Worm (Caenorhabditis elegans) whole organism, L4 larva: Measurements from ENCODE around the gene soc-1.

Source experiments
- F26F4.8 ChIP-seq: fragments of 200-800 bp; sonication (Bioruptor generic); conservative IDR thresholded peaks from 2 replicates; pipeline ENCODE4 v1.3.6; 2022; ENCODE audit warnings: missing genetic modification characterization, missing compliant biosample characterization
- R02D3.7 ChIP-seq: fragments of 150-350 bp; sonication (generic microtip); optimal IDR thresholded peaks from 3 replicates; lab custom pipeline; 2014; ENCODE audit warnings: missing biosample characterization, missing genetic modification characterization
- T26A8.4 ChIP-seq: fragments of 200-800 bp; sonication (Bioruptor generic); IDR thresholded peaks from 2 replicates; pipeline ENCODE4 v1.3.6; 2022; ENCODE audit warnings: missing genetic modification characterization, missing compliant biosample characterization
- Y105C5A.15 ChIP-seq: fragments of 200-800 bp; sonication (Bioruptor generic); IDR thresholded peaks from 2 replicates; pipeline ENCODE4 v1.3.6; 2022; ENCODE audit warnings: missing genetic modification characterization, missing compliant biosample characterization
- Y5F2A.4 ChIP-seq: fragments of 200-800 bp; sonication (Bioruptor generic); optimal IDR thresholded peaks from 2 replicates; lab custom pipeline; 2018; ENCODE audit warnings: mild to moderate bottlenecking, missing genetic modification characterization, missing compliant biosample characterization
- aha-1 ChIP-seq: fragments of 150-350 bp; peaks from one replicate; lab custom pipeline; 2014; ENCODE audit warnings: missing biosample characterization, missing genetic modification characterization
- ama-1 ChIP-seq: fragments of 150-350 bp; optimal IDR thresholded peaks from 2 replicates; lab custom pipeline; 2014; ENCODE audit warnings: inconsistent platforms, mixed read lengths
- attf-4 ChIP-seq: sonication (generic microtip); optimal IDR thresholded peaks from 3 replicates; lab custom pipeline; 2017; ENCODE audit warnings: missing biosample characterization, missing genetic modification characterization
- ceh-32 ChIP-seq: sonication (generic microtip); optimal IDR thresholded peaks from 2 replicates; lab custom pipeline; 2016; ENCODE audit warnings: mild to moderate bottlenecking, missing genetic modification characterization, missing compliant biosample characterization; ENCODE audit not compliant: poor library complexity
- ceh-44 ChIP-seq: fragments of 200-800 bp; sonication (Bioruptor generic); IDR thresholded peaks from 2 replicates; pipeline ENCODE4 v1.3.6; 2022; ENCODE audit warnings: missing genetic modification reagents, missing genetic modification characterization, missing compliant biosample characterization
- daf-12 ChIP-seq: fragments of 150-350 bp; optimal IDR thresholded peaks from 2 replicates; lab custom pipeline; 2014; ENCODE audit warnings: missing biosample characterization, missing genetic modification reagents, missing genetic modification characterization
- daf-16 ChIP-seq, 3 experiments: sonication (generic microtip); optimal IDR thresholded peaks; 2 replicates each; lab custom pipeline; 2016 to 2017; ENCODE audit warnings: missing genetic modification characterization in 3 of 3, missing genetic modification reagents in 3 of 3, mild to moderate bottlenecking in 2 of 3, missing compliant biosample characterization in 2 of 3, missing biosample characterization in 1 of 3, moderate library complexity in 1 of 3
- dmd-6 ChIP-seq: fragments of 200-800 bp; sonication (Bioruptor generic); IDR thresholded peaks from 2 replicates; pipeline ENCODE4 v1.3.6; 2022; ENCODE audit warnings: missing genetic modification reagents, missing genetic modification characterization, missing compliant biosample characterization
- dmd-8 ChIP-seq: fragments of 200-800 bp; sonication (Bioruptor generic); IDR thresholded peaks from 2 replicates; pipeline ENCODE4 v1.3.6; 2022; ENCODE audit warnings: missing genetic modification characterization, missing compliant biosample characterization
- dmd-9 ChIP-seq: fragments of 200-800 bp; sonication (Bioruptor generic); IDR thresholded peaks from 2 replicates; pipeline ENCODE4 v1.3.6; 2022; ENCODE audit warnings: missing genetic modification reagents, missing genetic modification characterization, missing compliant biosample characterization
- dve-1 ChIP-seq: sonication (generic microtip); optimal IDR thresholded peaks from 2 replicates; lab custom pipeline; 2017; ENCODE audit warnings: antibody characterized with exemption, mild to moderate bottlenecking, missing genetic modification characterization, missing compliant biosample characterization; ENCODE audit not compliant: insufficient read depth
- egl-27 ChIP-seq: sonication (generic microtip); optimal IDR thresholded peaks from 3 replicates; lab custom pipeline; 2017; ENCODE audit warnings: missing biosample characterization, missing genetic modification reagents, missing genetic modification characterization
- egl-43 ChIP-seq: fragments of 200-800 bp; sonication (Bioruptor generic); IDR thresholded peaks from 2 replicates; pipeline ENCODE4 v1.3.6; 2022; ENCODE audit warnings: missing genetic modification reagents, missing genetic modification characterization, missing compliant biosample characterization
- gei-8 ChIP-seq: fragments of 200-800 bp; sonication (Bioruptor generic); optimal IDR thresholded peaks from 2 replicates; lab custom pipeline; 2018; ENCODE audit warnings: mild to moderate bottlenecking, missing genetic modification characterization, missing compliant biosample characterization
- hif-1 ChIP-seq, 2 experiments: sonication (generic microtip); optimal IDR thresholded peaks; 2 replicates each; lab custom pipeline; 2016 to 2017; ENCODE audit warnings: missing compliant biosample characterization in 2 of 2, missing genetic modification characterization in 2 of 2, missing genetic modification reagents in 2 of 2, missing genotype in 2 of 2, mild to moderate bottlenecking in 1 of 2
- hlh-30 ChIP-seq: sonication (generic microtip); optimal IDR thresholded peaks from 2 replicates; lab custom pipeline; 2017; ENCODE audit warnings: antibody characterized with exemption, mild to moderate bottlenecking, missing genetic modification characterization, missing compliant biosample characterization; ENCODE audit not compliant: insufficient read depth
- hmg-1.1 ChIP-seq: fragments of 200-800 bp; sonication (Bioruptor generic); IDR thresholded peaks from 2 replicates; pipeline ENCODE4 v1.3.6; 2022; ENCODE audit warnings: missing genetic modification reagents, missing genetic modification characterization, missing compliant biosample characterization
- jun-1 ChIP-seq: fragments of 150-350 bp; optimal IDR thresholded peaks from 2 replicates; lab custom pipeline; 2014; ENCODE audit warnings: missing biosample characterization, missing genetic modification reagents, missing genetic modification characterization
- lim-7 ChIP-seq: fragments of 200-800 bp; sonication (Bioruptor generic); IDR thresholded peaks from 2 replicates; pipeline ENCODE4 v1.3.6; 2022; ENCODE audit warnings: missing genetic modification characterization, missing compliant biosample characterization
- lin-29 ChIP-seq: fragments of 200-800 bp; sonication (Bioruptor generic); IDR thresholded peaks from 2 replicates; pipeline ENCODE4 v1.3.6; 2022; ENCODE audit warnings: missing genetic modification reagents, missing genetic modification characterization, missing compliant biosample characterization
- lsy-2 ChIP-seq, 2 experiments: fragments of 150-350 bp in 1 of 2; sonication (generic microtip) in 1 of 2; optimal IDR thresholded peaks; 2 replicates each; lab custom pipeline; 2014 to 2017; ENCODE audit warnings: missing biosample characterization in 2 of 2, missing genetic modification characterization in 2 of 2
- mdt-29 ChIP-seq: fragments of 200-800 bp; sonication (Bioruptor generic); IDR thresholded peaks from 2 replicates; pipeline ENCODE4 v1.3.6; 2022; ENCODE audit warnings: missing genetic modification reagents, missing genetic modification characterization, missing compliant biosample characterization
- mes-2 ChIP-seq: sonication (generic microtip); optimal IDR thresholded peaks from 2 replicates; lab custom pipeline; 2016; ENCODE audit warnings: missing genotype, mild to moderate bottlenecking, missing genetic modification characterization, missing compliant biosample characterization; ENCODE audit not compliant: poor library complexity, severe bottlenecking
- mxl-3 ChIP-seq: fragments of 200-800 bp; sonication (Bioruptor generic); optimal IDR thresholded peaks from 2 replicates; lab custom pipeline; 2018; ENCODE audit warnings: mild to moderate bottlenecking, missing genetic modification characterization, missing compliant biosample characterization
- nhr-102 ChIP-seq: sonication (generic microtip); optimal IDR thresholded peaks from 2 replicates; lab custom pipeline; 2016; ENCODE audit warnings: mild to moderate bottlenecking, missing genetic modification characterization, moderate library complexity, missing compliant biosample characterization
- nhr-111 ChIP-seq: fragments of 200-800 bp; sonication (Bioruptor generic); optimal IDR thresholded peaks from 2 replicates; lab custom pipeline; 2018; ENCODE audit warnings: mild to moderate bottlenecking, missing genetic modification characterization, missing compliant biosample characterization
- nhr-6 ChIP-seq: fragments of 150-350 bp; optimal IDR thresholded peaks from 2 replicates; lab custom pipeline; 2014; ENCODE audit warnings: missing biosample characterization, missing genetic modification characterization
- nhr-76 ChIP-seq: fragments of 150-350 bp; optimal IDR thresholded peaks from 2 replicates; lab custom pipeline; 2014; ENCODE audit warnings: missing biosample characterization, missing genetic modification characterization
- pha-4 ChIP-seq, 2 experiments: fragments of 150-350 bp in 1 of 2; fragments of 200-800 bp in 1 of 2; sonication (Bioruptor generic) in 1 of 2; IDR thresholded peaks in 1 of 2; optimal IDR thresholded peaks in 1 of 2; 2 replicates each; pipeline versions ENCODE4 v1.3.6 to Lab custom; 2014 to 2022; ENCODE audit warnings: missing genetic modification characterization in 2 of 2, missing genetic modification reagents in 2 of 2, missing biosample characterization in 1 of 2, missing compliant biosample characterization in 1 of 2
- sdz-12 ChIP-seq: fragments of 200-800 bp; sonication (Bioruptor generic); optimal IDR thresholded peaks from 2 replicates; lab custom pipeline; 2018; ENCODE audit warnings: mild to moderate bottlenecking, missing genetic modification characterization, missing compliant biosample characterization
- set-16 ChIP-seq: fragments of 200-800 bp; sonication (Bioruptor generic); IDR thresholded peaks from 2 replicates; pipeline ENCODE4 v1.3.6; 2022; ENCODE audit warnings: missing genetic modification reagents, missing genetic modification characterization, missing compliant biosample characterization
- snpc-1.2 ChIP-seq: fragments of 200-800 bp; sonication (Bioruptor generic); IDR thresholded peaks from 2 replicates; pipeline ENCODE4 v1.3.6; 2022; ENCODE audit warnings: missing genetic modification reagents, missing genetic modification characterization, missing compliant biosample characterization
- snpc-4 ChIP-seq: fragments of 150-350 bp; optimal IDR thresholded peaks from 2 replicates; lab custom pipeline; 2014; ENCODE audit warnings: missing biosample characterization, missing genetic modification characterization
- spr-1 ChIP-seq: sonication (generic microtip); optimal IDR thresholded peaks from 2 replicates; lab custom pipeline; 2016; ENCODE audit warnings: mild to moderate bottlenecking, missing genetic modification characterization, missing compliant biosample characterization
- spr-3 ChIP-seq: fragments of 200-800 bp; sonication (Bioruptor generic); optimal IDR thresholded peaks from 2 replicates; lab custom pipeline; 2018; ENCODE audit warnings: mild to moderate bottlenecking, missing genetic modification characterization, missing compliant biosample characterization
- tag-97 ChIP-seq: fragments of 200-800 bp; sonication (Bioruptor generic); IDR thresholded peaks from 2 replicates; pipeline ENCODE4 v1.3.6; 2022; ENCODE audit warnings: missing genetic modification characterization, missing compliant biosample characterization
- tra-1 ChIP-seq: fragments of 200-800 bp; sonication (Bioruptor generic); IDR thresholded peaks from 2 replicates; pipeline ENCODE4 v1.3.6; 2022; ENCODE audit warnings: missing genetic modification reagents, missing genetic modification characterization, missing compliant biosample characterization
- unc-130 ChIP-seq: sonication (generic microtip); optimal IDR thresholded peaks from 2 replicates; lab custom pipeline; 2016; ENCODE audit warnings: missing genetic modification reagents, missing genetic modification characterization, missing compliant biosample characterization
- unc-62 ChIP-seq, 3 experiments: fragments of 150-350 bp in 1 of 3; sonication (generic microtip); optimal IDR thresholded peaks in 2 of 3; peaks in 1 of 3; 1 replicate in 1 of 3; 2 replicates in 2 of 3; lab custom pipeline; 2014 to 2017; ENCODE audit warnings: missing biosample characterization in 3 of 3, missing genetic modification characterization in 3 of 3, missing genetic modification reagents in 3 of 3, missing genotype in 1 of 3
- zag-1 ChIP-seq: fragments of 150-350 bp; optimal IDR thresholded peaks from 2 replicates; lab custom pipeline; 2014; ENCODE audit warnings: missing biosample characterization, missing genetic modification characterization
- zip-11 ChIP-seq: fragments of 200-800 bp; sonication (Bioruptor generic); IDR thresholded peaks from 2 replicates; pipeline ENCODE4 v1.3.6; 2022; ENCODE audit warnings: missing genetic modification characterization, missing compliant biosample characterization
- ztf-11 ChIP-seq: fragments of 150-350 bp; optimal IDR thresholded peaks from 2 replicates; lab custom pipeline; 2014; ENCODE audit warnings: missing biosample characterization, missing genetic modification characterization

The soc-1 gene

DNA sequence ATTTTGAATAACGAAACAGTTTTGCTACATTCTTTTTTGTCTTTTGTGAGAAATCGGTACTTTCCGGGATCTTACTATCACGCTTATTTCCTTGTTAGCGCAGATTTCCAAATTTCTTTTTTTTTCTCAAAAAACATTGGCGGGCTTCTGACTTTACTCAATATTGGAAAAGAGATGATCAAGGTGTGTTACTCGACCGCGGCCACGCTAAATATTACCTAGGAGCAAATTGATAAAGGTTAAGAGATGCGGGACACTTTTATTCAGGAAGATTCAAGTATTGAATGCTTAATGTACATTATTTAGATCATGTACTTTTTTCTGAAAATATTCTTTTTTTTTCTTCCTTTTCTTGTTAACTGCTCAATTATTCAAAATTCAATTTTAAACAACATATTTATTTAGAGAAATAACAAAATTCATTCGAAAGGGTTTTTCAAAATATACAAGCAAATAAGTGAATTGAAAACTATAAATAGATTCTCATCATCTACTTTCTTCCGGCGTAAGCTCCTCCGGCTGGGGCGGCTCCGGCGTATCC, 4.6 kb downstream of the soc-1 start (continued):
- TF ChIP-seq nhr-6 (tag; lab: Kevin White, UChicago) = no peak
- no peak for TF ChIP-seq dmd-9
- TF ChIP-seq tag-97 (GFP tag; lab: Robert Waterston, UW) = no peak

- TF ChIP-seq mxl-3 (peak; percentile 12), F26F4.8 (GFP tag; lab: Robert Waterston, UW) (0 out of 2 replicates have a peak, but pooled peaks have one; percentile 38), jun-1 (no peak), dmd-6 (GFP tag; lab: Robert Waterston, UW) (no peak), nhr-76 (tag; lab: Kevin White, UChicago) (no peak), egl-43 (GFP tag; lab: Robert Waterston, UW) (peak; percentile 82), snpc-1.2 (GFP tag; lab: Robert Waterston, UW) (peak; percentile 51; the same call in 1 of the 2 replicates), daf-16 (GFP tag; optimal IDR thresholded peaks at IDR 0.05; lab: Kevin White, UChicago) (no peak), daf-16 (tag; optimal IDR thresholded peaks at IDR 0.05; lab: Kevin White, UChicago) (no peak), Y105C5A.15 (no peak), attf-4 (no peak), ama-1 (lab: Kevin White, UChicago) (peak; percentile 61), dve-1 (no peak), ztf-11 (tag; lab: Kevin White, UChicago) (no peak), lin-29 (GFP tag; lab: Robert Waterston, UW) (no peak), ceh-44 (GFP tag; lab: Robert Waterston, UW) (no peak), sdz-12 (peak; percentile 25), dmd-8 (GFP tag; lab: Robert Waterston, UW) (0 out of 2 replicates have a peak, but pooled peaks have one; percentile 32), spr-1 (peak; percentile 28), unc-62 (GFP tag; optimal IDR thresholded peaks at IDR 0.05 in 1 of 2; lab: Kevin White, UChicago) (no peak), unc-62 (tag; optimal IDR thresholded peaks at IDR 0.05; lab: Kevin White, UChicago) (no peak), pha-4 (GFP tag; IDR thresholded peaks at IDR 0.05; lab: Robert Waterston, UW) (peak; percentile 38; the same call in 1 of the 2 replicates), pha-4 (tag; optimal IDR thresholded peaks at IDR 0.05; lab: Kevin White, UChicago) (no peak), hif-1 (tag; optimal IDR thresholded peaks at IDR 0.05; lab: Kevin White, UChicago) (peak in 1 of 2 experiments; percentile 14), zip-11 (no peak), nhr-111 (GFP tag; lab: Kevin White, UChicago) (no peak), aha-1 (tag; lab: Kevin White, UChicago) (peak; percentile 62), mdt-29 (GFP tag; lab: Robert Waterston, UW) (no peak), Y5F2A.4 (no peak), gei-8 (GFP tag; lab: Kevin White, UChicago) (no peak), snpc-4 (tag; lab: Kevin White, UChicago) (no peak), spr-3 (GFP tag; lab: Kevin White, UChicago) (peak; percentile 10), daf-12 (no peak), egl-27 (tag; lab: Kevin White, UChicago) (no peak), lim-7 (GFP tag; lab: Robert Waterston, UW) (0 out of 2 replicates have a peak, but pooled peaks have one; percentile 51), hlh-30 (tag; lab: Kevin White, UChicago) (no peak), nhr-102 (tag; lab: Kevin White, UChicago) (peak; percentile 29), lsy-2 (tag; optimal IDR thresholded peaks at IDR 0.05; lab: Kevin White, UChicago) (no peak), tra-1 (GFP tag; lab: Robert Waterston, UW) (no peak), unc-130 (GFP tag; lab: Kevin White, UChicago) (no peak), set-16 (GFP tag; lab: Robert Waterston, UW) (peak; percentile 99), T26A8.4 (GFP tag; lab: Robert Waterston, UW) (peak; percentile 74), zag-1 (tag; lab: Kevin White, UChicago) (no peak), hmg-1.1 (no peak), mes-2 (tag; lab: Kevin White, UChicago) (peak; percentile 30), R02D3.7 (tag; lab: Kevin White, UChicago) (no peak), ceh-32 (tag; lab: Kevin White, UChicago) (no peak)
Measured at ce11 chrV:4647857-4648256, 5.1 kb downstream of the soc-1 start, which contains the start of gene F41F3.3. Gene F41F3.3 (minus strand): TSS chrV:4648239.
